Worm (Caenorhabditis elegans): Measurements from ENCODE around the gene F23B12.7.

Gene F23B12.7

ce11 chrV:14464368-14464767, 14.9 kb downstream of the F23B12.7 start, which contains the start of gene F08H9.4:
Gene F08H9.4 (minus strand): TSS chrV:14464428.
- TF ChIP-seq bed-2 (GFP tag; IDR thresholded peaks at IDR 0.05) (no peak), ceh-27 (GFP tag; optimal IDR thresholded peaks at IDR 0.05) (no peak), mes-4 (tag; optimal IDR thresholded peaks at IDR 0.05) (no peak), die-1 (tag; optimal IDR thresholded peaks at IDR 0.05) (no peak), ztf-26 (tag; optimal IDR thresholded peaks at IDR 0.05) (no peak), atf-7 (tag; optimal IDR thresholded peaks at IDR 0.05) (no peak), ceh-79 (tag; optimal IDR thresholded peaks at IDR 0.05) (no peak), T07F8.4 (tag; optimal IDR thresholded peaks at IDR 0.05) (no peak), lin-35 (GFP tag; optimal IDR thresholded peaks at IDR 0.05) (no peak), attf-5 (GFP tag; optimal IDR thresholded peaks at IDR 0.05) (no peak), ekl-4 (GFP tag; IDR thresholded peaks at IDR 0.05) (no peak), nhr-179 (tag; optimal IDR thresholded peaks at IDR 0.05) (no peak)

- no peak for TF ChIP-seq let-526 (GFP tag; IDR thresholded peaks at IDR 0.05)
- TF ChIP-seq gei-17 (GFP tag; optimal IDR thresholded peaks at IDR 0.05) = no peak
- no peak for TF ChIP-seq C06A6.2 (GFP tag; conservative IDR thresholded peaks at IDR 0.05)
- TF ChIP-seq die-1 (tag; optimal IDR thresholded peaks at IDR 0.05) = peak; percentile 32
- 0 out of 2 replicates have a peak, but pooled peaks have one; percentile 25 for TF ChIP-seq hsf-1 (GFP tag; IDR thresholded peaks at IDR 0.05)
- TF ChIP-seq nhr-179 (tag; optimal IDR thresholded peaks at IDR 0.05) = no peak
- no peak for TF ChIP-seq ets-4 (GFP tag; optimal IDR thresholded peaks at IDR 0.05)
- no peak for TF ChIP-seq B0019.2 (GFP tag; conservative IDR thresholded peaks at IDR 0.05)
- no peak for TF ChIP-seq F57C9.4 (tag; optimal IDR thresholded peaks at IDR 0.05)
- peak; percentile 39 for TF ChIP-seq snpc-3.4 (tag; optimal IDR thresholded peaks at IDR 0.05)
- TF ChIP-seq lin-26 (GFP tag; IDR thresholded peaks at IDR 0.05) = peak; percentile 68; the same call in 1 of the 2 replicates
- TF ChIP-seq ceh-40 (GFP tag; IDR thresholded peaks at IDR 0.05) = 0 out of 2 replicates have a peak, but pooled peaks have one; percentile 15
- TF ChIP-seq ekl-4 (GFP tag; IDR thresholded peaks at IDR 0.05) = peak; percentile 37; the same call in 1 of the 2 replicates
- no peak for TF ChIP-seq tlf-1 (GFP tag; optimal IDR thresholded peaks at IDR 0.05)
- peak; percentile 21 for TF ChIP-seq xnd-1 (tag; optimal IDR thresholded peaks at IDR 0.05)
- TF ChIP-seq zfh-2 (GFP tag; conservative IDR thresholded peaks at IDR 0.05) = no peak; the same call in 1 of the 2 replicates
- TF ChIP-seq cebp-2 (GFP tag; IDR thresholded peaks at IDR 0.05) = no peak
- TF ChIP-seq lsl-1 (GFP tag; optimal IDR thresholded peaks at IDR 0.05) = peak; percentile 59
- no peak for TF ChIP-seq fkh-3 (tag; optimal IDR thresholded peaks at IDR 0.05)
- no peak for TF ChIP-seq efl-1 (GFP tag; optimal IDR thresholded peaks at IDR 0.05)
- no peak for TF ChIP-seq ceh-91 (GFP tag; IDR thresholded peaks at IDR 0.05)
- TF ChIP-seq ztf-6 (GFP tag; IDR thresholded peaks at IDR 0.05) = no peak
- no peak for TF ChIP-seq ccch-3 (GFP tag; optimal IDR thresholded peaks at IDR 0.05)
- TF ChIP-seq ceh-79 (tag; optimal IDR thresholded peaks at IDR 0.05) = no peak
- TF ChIP-seq F33H1.4 (GFP tag; IDR thresholded peaks at IDR 0.05) = peak; percentile 35; the same call in 1 of the 2 replicates
- TF ChIP-seq rpc-1 (optimal IDR thresholded peaks at IDR 0.05) = no peak
- TF ChIP-seq rpc-1 (tag; optimal IDR thresholded peaks at IDR 0.05) = no peak
- 0 out of 2 replicates have a peak, but pooled peaks have one; percentile 45 for TF ChIP-seq hmg-20 (GFP tag; IDR thresholded peaks at IDR 0.05)
- TF ChIP-seq B0336.3 (GFP tag; IDR thresholded peaks at IDR 0.05) = peak; percentile 62
- TF ChIP-seq nfyb-1 (GFP tag; IDR thresholded peaks at IDR 0.05) = peak; percentile 65
- peak; percentile 79 for TF ChIP-seq him-1 (tag; optimal IDR thresholded peaks at IDR 0.05)
- no peak for TF ChIP-seq nhr-27 (tag; optimal IDR thresholded peaks at IDR 0.05)
- peak; percentile 15 for TF ChIP-seq athp-1 (tag; optimal IDR thresholded peaks at IDR 0.05)
- no peak for TF ChIP-seq Y53F4B.3 (GFP tag; IDR thresholded peaks at IDR 0.05)
- peak; percentile 12 for TF ChIP-seq madf-10 (tag; optimal IDR thresholded peaks at IDR 0.05)
- TF ChIP-seq F57A8.1 (GFP tag; optimal IDR thresholded peaks at IDR 0.05) = no peak
- TF ChIP-seq ama-1 (optimal IDR thresholded peaks at IDR 0.05) = no peak
- TF ChIP-seq ama-1 (GFP tag; optimal IDR thresholded peaks at IDR 0.05) = no peak
- no peak for TF ChIP-seq nhr-80 (tag; optimal IDR thresholded peaks at IDR 0.05)
- TF ChIP-seq ceh-100 (GFP tag; IDR thresholded peaks at IDR 0.05) = 0 out of 2 replicates have a peak, but pooled peaks have one; percentile 42
Observed at ce11 chrV:14468196-14468874, 18.8 kb downstream of the F23B12.7 start, which contains the start of gene srz-97. Gene srz-97 (minus strand): TSS chrV:14468246.

Data from whole organism, young adult.